Worm (Caenorhabditis elegans): ENCODE data around the gene K07F5.8.

K07F5.8 gene

ce11 chrIV:9803544-9803943 lies 46.0 kb downstream of the K07F5.8 start (continued):
- peak; percentile 24 for TF ChIP-seq nhr-6 (tag; optimal IDR thresholded peaks at IDR 0.05)
- no peak for TF ChIP-seq daf-8 (GFP tag; IDR thresholded peaks at IDR 0.05)
- TF ChIP-seq daf-12 (tag; optimal IDR thresholded peaks at IDR 0.05) = no peak
- TF ChIP-seq F10B5.3 (tag; optimal IDR thresholded peaks at IDR 0.05) = no peak
- TF ChIP-seq duxl-1 (tag; optimal IDR thresholded peaks at IDR 0.05; ENCODE audit: poor library complexity) = no peak
- TF ChIP-seq hif-1 (tag; optimal IDR thresholded peaks at IDR 0.05) = peak in 1 of 2 experiments; percentile 25
- TF ChIP-seq set-16 (GFP tag; IDR thresholded peaks at IDR 0.05) = no peak
- TF ChIP-seq fkh-10 (GFP tag; optimal IDR thresholded peaks at IDR 0.05) = no peak
- no peak for TF ChIP-seq unc-39 (tag; optimal IDR thresholded peaks at IDR 0.05)
- TF ChIP-seq vab-7 (GFP tag; IDR thresholded peaks at IDR 0.05) = no peak
- TF ChIP-seq nhr-76 (tag; optimal IDR thresholded peaks at IDR 0.05) = no peak
- 0 out of 2 replicates have a peak, but pooled peaks have one; percentile 19 for TF ChIP-seq T26A8.4 (GFP tag; IDR thresholded peaks at IDR 0.05)
- no peak for TF ChIP-seq ama-1 (optimal IDR thresholded peaks at IDR 0.05)
- TF ChIP-seq pqm-1 (tag; optimal IDR thresholded peaks at IDR 0.05) = peak; percentile 40
- TF ChIP-seq T20F7.1 (GFP tag; optimal IDR thresholded peaks at IDR 0.05) = peak; percentile 49
- TF ChIP-seq zag-1 (tag; optimal IDR thresholded peaks at IDR 0.05) = no peak
- TF ChIP-seq cey-2 (tag; optimal IDR thresholded peaks at IDR 0.05; ENCODE audit: borderline replicate concordance, insufficient read depth) = no peak
- TF ChIP-seq ceh-32 (tag; optimal IDR thresholded peaks at IDR 0.05; ENCODE audit: poor library complexity) = no peak
- no peak for TF ChIP-seq Y48G9A.11 (GFP tag; IDR thresholded peaks at IDR 0.05)
- peak; percentile 44 for TF ChIP-seq lin-13 (GFP tag; optimal IDR thresholded peaks at IDR 0.05)
- no peak for TF ChIP-seq tra-1 (GFP tag; IDR thresholded peaks at IDR 0.05)
- TF ChIP-seq nhr-11 (tag; optimal IDR thresholded peaks at IDR 0.05) = no peak
- TF ChIP-seq ceh-20 (GFP tag; IDR thresholded peaks at IDR 0.05) = no peak
- TF ChIP-seq lin-15B (tag; optimal IDR thresholded peaks at IDR 0.05) = no peak
- peak in 1 of 2 experiments; percentile 97 for TF ChIP-seq unc-62 (GFP tag; optimal IDR thresholded peaks at IDR 0.05 in 1 of 2)
- TF ChIP-seq unc-62 (tag; optimal IDR thresholded peaks at IDR 0.05) = no peak
- TF ChIP-seq hmg-1.1 (GFP tag; IDR thresholded peaks at IDR 0.05) = no peak
- TF ChIP-seq mep-1 (tag; optimal IDR thresholded peaks at IDR 0.05) = peak; percentile 79
- TF ChIP-seq daf-16 (GFP tag; optimal IDR thresholded peaks at IDR 0.05) = no peak
- TF ChIP-seq daf-16 (tag; optimal IDR thresholded peaks at IDR 0.05) = peak; percentile 70
- TF ChIP-seq daf-19 (GFP tag; conservative IDR thresholded peaks at IDR 0.05) = no peak
- TF ChIP-seq aly-2 (tag; optimal IDR thresholded peaks at IDR 0.05) = no peak
- no peak for TF ChIP-seq nhr-237 (tag; optimal IDR thresholded peaks at IDR 0.05)
- no peak for TF ChIP-seq nhr-41 (GFP tag; IDR thresholded peaks at IDR 0.05)
- TF ChIP-seq zfp-2 (tag; optimal IDR thresholded peaks at IDR 0.05) = no peak
- TF ChIP-seq fos-1 (tag; optimal IDR thresholded peaks at IDR 0.05) = no peak
- no peak for TF ChIP-seq unc-130 (GFP tag; optimal IDR thresholded peaks at IDR 0.05)
- no peak for TF ChIP-seq Y75B8A.6 (GFP tag; IDR thresholded peaks at IDR 0.05)
- peak in 1 of 2 experiments; percentile 71 for TF ChIP-seq mdl-1 (tag; optimal IDR thresholded peaks at IDR 0.05)
- no peak for TF ChIP-seq pha-4 (GFP tag; IDR thresholded peaks at IDR 0.05)
- TF ChIP-seq pha-4 (tag; optimal IDR thresholded peaks at IDR 0.05) = peak; percentile 21
- TF ChIP-seq saeg-2 (GFP tag; IDR thresholded peaks at IDR 0.05) = no peak
- TF ChIP-seq ZK546.5 (tag; optimal IDR thresholded peaks at IDR 0.05) = no peak
- TF ChIP-seq ces-1 (GFP tag; optimal IDR thresholded peaks at IDR 0.05) = no peak
- no peak for TF ChIP-seq spr-3 (GFP tag; optimal IDR thresholded peaks at IDR 0.05)
- TF ChIP-seq nhr-111 (GFP tag; optimal IDR thresholded peaks at IDR 0.05) = no peak
- peak; percentile 91 for TF ChIP-seq nhr-77 (tag; optimal IDR thresholded peaks at IDR 0.05)
- no peak for TF ChIP-seq mdt-29 (GFP tag; IDR thresholded peaks at IDR 0.05)
- peak; percentile 3 for TF ChIP-seq dpl-1 (GFP tag; optimal IDR thresholded peaks at IDR 0.05)
- no peak for TF ChIP-seq egl-43 (GFP tag; IDR thresholded peaks at IDR 0.05)
- no peak for TF ChIP-seq lim-7 (GFP tag; IDR thresholded peaks at IDR 0.05)
- TF ChIP-seq mxl-2 (GFP tag; conservative IDR thresholded peaks at IDR 0.05) = no peak
- TF ChIP-seq Y105C5A.15 (GFP tag; IDR thresholded peaks at IDR 0.05) = no peak
